Worm (Caenorhabditis elegans) whole organism, L4/young adult: ENCODE measurements around the gene F29C4.4.

ENCODE experiments used
- W03F9.2 ChIP-seq: fragments of 150-350 bp; optimal IDR thresholded peaks from 2 replicates; lab custom pipeline; 2014; ENCODE audit warnings: missing biosample characterization, missing genetic modification characterization
- dao-5 ChIP-seq: sonication (generic microtip); optimal IDR thresholded peaks from 2 replicates; lab custom pipeline; 2016; ENCODE audit warnings: missing genotype, missing genetic modification characterization, moderate library complexity, missing compliant biosample characterization
- him-1 ChIP-seq: sonication (generic microtip); optimal IDR thresholded peaks from 2 replicates; lab custom pipeline; 2016; ENCODE audit warnings: missing genotype, missing genetic modification reagents, missing genetic modification characterization, missing compliant biosample characterization

DNA sequence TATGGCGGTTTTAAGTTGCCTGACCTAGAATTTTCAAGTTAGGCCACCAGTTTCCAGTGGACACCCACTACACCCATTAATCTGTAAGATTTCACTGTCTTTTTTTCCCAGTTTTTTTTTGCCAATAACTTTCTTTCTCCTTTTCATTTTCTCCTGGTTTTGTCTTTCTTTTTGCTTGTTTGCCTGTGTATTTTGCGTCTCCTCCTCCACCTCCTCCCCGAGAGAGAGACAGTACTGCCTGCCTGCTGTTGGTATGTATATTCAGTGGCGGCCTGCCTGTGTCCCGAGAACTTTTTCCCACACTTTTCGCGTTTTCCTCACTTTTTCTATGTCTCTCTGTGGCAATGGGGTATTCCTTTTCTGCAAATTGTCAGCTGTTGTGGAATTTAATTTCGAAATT, 30.0 kb upstream of the F29C4.4 start:
- TF ChIP-seq him-1 (tag; lab: Kevin White, UChicago) (no peak), dao-5 (tag; lab: Kevin White, UChicago) (no peak), W03F9.2 (tag; lab: Kevin White, UChicago) (no peak)
